Fruit fly (Drosophila melanogaster) whole organism, embryonic: Measurements from ENCODE around the gene Sfp26Ad.
A peak's percentile ranks its signal among the peaks of the same experiment; 100 is the strongest.

Experiments used
- Asciz ChIP-seq: fragments of 200-800 bp; sonication (Bioruptor generic); optimal IDR thresholded peaks from 2 replicates; lab custom pipeline; 2017; ENCODE audit warnings: missing biosample characterization, mild to moderate bottlenecking, missing genetic modification characterization, missing genetic modification reagents
- Atf3 ChIP-seq: fragments of 200-800 bp; sonication (Bioruptor generic); optimal IDR thresholded peaks from 3 replicates; lab custom pipeline; 2016; ENCODE audit warnings: missing biosample characterization, missing genetic modification characterization
- Blimp-1 ChIP-seq: fragments of 200-800 bp; sonication (Bioruptor generic); optimal IDR thresholded peaks from 3 replicates; lab custom pipeline; 2018; ENCODE audit warnings: missing biosample characterization, missing genetic modification characterization, mild to moderate bottlenecking, moderate library complexity, missing genetic modification reagents
- CG11247 ChIP-seq: fragments of 200-800 bp; sonication (Bioruptor generic); IDR thresholded peaks from 2 replicates; pipeline ENCODE4 v1.3.6; 2022; ENCODE audit warnings: missing biosample characterization, missing genetic modification characterization
- CG11504 ChIP-seq: fragments of 200-800 bp; sonication (Bioruptor generic); optimal IDR thresholded peaks from 3 replicates; lab custom pipeline; 2019; ENCODE audit warnings: missing biosample characterization, mild to moderate bottlenecking, missing genetic modification characterization, moderate library complexity
- CG13424 ChIP-seq: fragments of 200-800 bp; sonication (Bioruptor generic); optimal IDR thresholded peaks from 2 replicates; lab custom pipeline; 2019; ENCODE audit warnings: missing biosample characterization, mild to moderate bottlenecking, missing genetic modification characterization, moderate library complexity
- CG14667 ChIP-seq: fragments of 200-800 bp; sonication (Bioruptor generic); IDR thresholded peaks from 2 replicates; pipeline ENCODE4 v1.3.6; 2022; ENCODE audit warnings: missing biosample characterization, missing genetic modification characterization
- CG1602 ChIP-seq: fragments of 200-800 bp; sonication (Bioruptor generic); optimal IDR thresholded peaks from 3 replicates; lab custom pipeline; 2016; ENCODE audit warnings: missing biosample characterization, missing genetic modification characterization
- CG16815 ChIP-seq: fragments of 200-800 bp; sonication (Bioruptor generic); optimal IDR thresholded peaks from 3 replicates; lab custom pipeline; 2017; ENCODE audit warnings: missing biosample characterization, mild to moderate bottlenecking, missing genetic modification characterization
- CG3065 ChIP-seq: fragments of 200-800 bp; sonication (Bioruptor generic); optimal IDR thresholded peaks from 2 replicates; lab custom pipeline; 2016; ENCODE audit warnings: missing biosample characterization, missing genetic modification characterization
- CG31224 ChIP-seq: fragments of 200-800 bp; sonication (Bioruptor generic); IDR thresholded peaks from 2 replicates; pipeline ENCODE4 v1.3.6; 2022; ENCODE audit warnings: missing biosample characterization, missing genetic modification characterization
- CG34376 ChIP-seq: fragments of 200-800 bp; sonication (Bioruptor generic); optimal IDR thresholded peaks from 2 replicates; lab custom pipeline; 2018; ENCODE audit warnings: missing biosample characterization, mild to moderate bottlenecking, missing genetic modification characterization
- CG3847 ChIP-seq: fragments of 200-800 bp; sonication (Bioruptor generic); IDR thresholded peaks from 2 replicates; pipeline ENCODE4 v1.3.6; 2022; ENCODE audit warnings: missing biosample characterization, missing genetic modification characterization
- CG42726 ChIP-seq: fragments of 200-800 bp; sonication (Bioruptor generic); IDR thresholded peaks from 2 replicates; pipeline ENCODE4 v1.3.6; 2022; ENCODE audit warnings: missing biosample characterization, missing genetic modification characterization; ENCODE audit not compliant: partially characterized antibody
- CG4424 ChIP-seq: fragments of 200-800 bp; sonication (Bioruptor generic); optimal IDR thresholded peaks from 3 replicates; lab custom pipeline; 2016; ENCODE audit warnings: missing biosample characterization, missing genetic modification characterization
- CG6272 ChIP-seq: fragments of 200-800 bp; sonication (Bioruptor generic); IDR thresholded peaks from 2 replicates; pipeline ENCODE4 v1.3.6; 2022; ENCODE audit warnings: missing biosample characterization, missing genetic modification characterization
- CG6689 ChIP-seq: fragments of 200-800 bp; sonication (Bioruptor generic); IDR thresholded peaks from 2 replicates; pipeline ENCODE4 v1.3.6; 2022; ENCODE audit warnings: missing biosample characterization, missing genetic modification characterization
- CG8478 ChIP-seq: fragments of >200 bp; optimal IDR thresholded peaks from 2 replicates; lab custom pipeline; 2018
- CkIIα-i1 ChIP-seq: fragments of 200-800 bp; sonication (Bioruptor generic); IDR thresholded peaks from 2 replicates; pipeline ENCODE4 v1.3.6; 2022; ENCODE audit warnings: missing biosample characterization, missing genetic modification characterization
- CoRest ChIP-seq: fragments of 200-800 bp; sonication (Bioruptor generic); optimal IDR thresholded peaks from 3 replicates; lab custom pipeline; 2018; ENCODE audit warnings: missing biosample characterization, mild to moderate bottlenecking, missing genetic modification characterization, moderate library complexity
- Dip2 ChIP-seq: fragments of 200-800 bp; sonication (Bioruptor generic); IDR thresholded peaks from 2 replicates; pipeline ENCODE4 v1.3.6; 2022; ENCODE audit warnings: missing biosample characterization, missing genetic modification characterization
- Doc2 ChIP-seq: fragments of 200-800 bp; sonication (Bioruptor generic); IDR thresholded peaks from 2 replicates; pipeline ENCODE4 v1.3.6; 2022; ENCODE audit warnings: missing biosample characterization, missing genetic modification characterization
- E2f1 ChIP-seq: fragments of 200-800 bp; sonication (Bioruptor generic); IDR thresholded peaks from 2 replicates; pipeline ENCODE4 v1.3.6; 2022; ENCODE audit warnings: missing biosample characterization, missing genetic modification characterization
- E2f2 ChIP-seq: fragments of 200-800 bp; sonication (Bioruptor generic); IDR thresholded peaks from 2 replicates; pipeline ENCODE4 v1.3.6; 2022; ENCODE audit warnings: missing biosample characterization, missing genetic modification characterization
- Eip74EF ChIP-seq, 2 experiments: fragments of 200-800 bp in 1 of 2; fragments of >200 bp in 1 of 2; sonication (Bioruptor generic) in 1 of 2; optimal IDR thresholded peaks; 2 replicates each; lab custom pipeline; 2017 to 2019; ENCODE audit warnings: missing biosample characterization in 2 of 2, missing genetic modification characterization in 2 of 2, mild to moderate bottlenecking in 1 of 2, moderate library complexity in 1 of 2
- Elba2 ChIP-seq: fragments of 200-800 bp; sonication (Bioruptor generic); optimal IDR thresholded peaks from 3 replicates; lab custom pipeline; 2016; ENCODE audit warnings: missing biosample characterization, missing genetic modification characterization
- Fer2 ChIP-seq: fragments of 200-800 bp; sonication (Bioruptor generic); optimal IDR thresholded peaks from 2 replicates; lab custom pipeline; 2018; ENCODE audit warnings: missing biosample characterization, mild to moderate bottlenecking, missing genetic modification characterization, moderate library complexity
- Fer3 ChIP-seq: fragments of 200-800 bp; sonication (Bioruptor generic); optimal IDR thresholded peaks from 2 replicates; lab custom pipeline; 2018; ENCODE audit warnings: missing biosample characterization, mild to moderate bottlenecking, missing genetic modification characterization, moderate library complexity
- H15 ChIP-seq: fragments of 200-800 bp; sonication (Bioruptor generic); IDR thresholded peaks from 3 replicates; pipeline ENCODE4 v1.3.6; 2022; ENCODE audit warnings: missing biosample characterization, missing genetic modification characterization
- Hmx ChIP-seq: fragments of 200-800 bp; sonication (Bioruptor generic); optimal IDR thresholded peaks from 2 replicates; lab custom pipeline; 2016; ENCODE audit warnings: missing biosample characterization, missing genetic modification characterization
- Lpt ChIP-seq: fragments of >200 bp; optimal IDR thresholded peaks from 2 replicates; lab custom pipeline; 2018; ENCODE audit warnings: missing biosample characterization, missing genetic modification characterization
- NC2β ChIP-seq: fragments of 200-800 bp; sonication (Bioruptor generic); optimal IDR thresholded peaks from 2 replicates; lab custom pipeline; 2016; ENCODE audit warnings: missing biosample characterization, missing genetic modification characterization
- Neu2 ChIP-seq: fragments of 200-800 bp; sonication (Bioruptor generic); optimal IDR thresholded peaks from 3 replicates; lab custom pipeline; 2016; ENCODE audit warnings: missing biosample characterization, missing genetic modification characterization, borderline replicate concordance
- NfI ChIP-seq: fragments of 200-800 bp; sonication (Bioruptor generic); optimal IDR thresholded peaks from 3 replicates; lab custom pipeline; 2018; ENCODE audit warnings: missing biosample characterization, mild to moderate bottlenecking, missing genetic modification characterization, moderate library complexity
- Sry-β ChIP-seq: fragments of 200-800 bp; sonication (Bioruptor generic); optimal IDR thresholded peaks from 2 replicates; lab custom pipeline; 2018; ENCODE audit warnings: missing biosample characterization, mild to moderate bottlenecking, missing genetic modification characterization, moderate library complexity
- Usf ChIP-seq: fragments of 200-800 bp; sonication (Bioruptor generic); optimal IDR thresholded peaks from 2 replicates; lab custom pipeline; 2017; ENCODE audit warnings: missing genotype, missing biosample characterization, missing genetic modification characterization
- YL-1 ChIP-seq: fragments of 200-800 bp; sonication (Bioruptor generic); optimal IDR thresholded peaks from 3 replicates; lab custom pipeline; 2017; ENCODE audit warnings: missing biosample characterization, mild to moderate bottlenecking, missing genetic modification characterization
- aop ChIP-seq: fragments of 200-800 bp; sonication (Bioruptor generic); IDR thresholded peaks from 2 replicates; pipeline ENCODE4 v1.3.6; 2022; ENCODE audit warnings: missing biosample characterization, missing genetic modification characterization
- ap ChIP-seq: fragments of 200-800 bp; sonication (Bioruptor generic); IDR thresholded peaks from 2 replicates; pipeline ENCODE4 v1.3.6; 2022; ENCODE audit warnings: missing biosample characterization, missing genetic modification characterization
- ara ChIP-seq: fragments of 200-800 bp; sonication (Bioruptor generic); IDR thresholded peaks from 2 replicates; pipeline ENCODE4 v1.3.6; 2022; ENCODE audit warnings: missing biosample characterization, missing genetic modification characterization
- da ChIP-seq: fragments of 200-800 bp; sonication (Bioruptor generic); optimal IDR thresholded peaks from 2 replicates; lab custom pipeline; 2016; ENCODE audit warnings: missing biosample characterization, missing genetic modification characterization
- emc ChIP-seq: fragments of 200-800 bp; sonication (Bioruptor generic); optimal IDR thresholded peaks from 2 replicates; lab custom pipeline; 2016; ENCODE audit warnings: missing biosample characterization, missing genetic modification characterization
- exex ChIP-seq: fragments of 200-800 bp; sonication (Bioruptor generic); optimal IDR thresholded peaks from 4 replicates; lab custom pipeline; 2018; ENCODE audit warnings: missing biosample characterization, mild to moderate bottlenecking, missing genetic modification characterization, moderate library complexity
- fd102C ChIP-seq: fragments of 200-800 bp; sonication (Bioruptor generic); optimal IDR thresholded peaks from 2 replicates; lab custom pipeline; 2018; ENCODE audit warnings: missing biosample characterization, mild to moderate bottlenecking, missing genetic modification characterization, moderate library complexity
- lov ChIP-seq, 2 experiments: fragments of 200-800 bp in 1 of 2; fragments of >200 bp in 1 of 2; sonication (Bioruptor generic) in 1 of 2; IDR thresholded peaks in 1 of 2; optimal IDR thresholded peaks in 1 of 2; 2 replicates in 1 of 2; 3 replicates in 1 of 2; pipeline versions ENCODE4 v1.3.6 to Lab custom; 2017 to 2022; ENCODE audit warnings: missing biosample characterization in 1 of 2, missing genetic modification characterization in 1 of 2
- repo ChIP-seq: fragments of 200-800 bp; sonication (Bioruptor generic); optimal IDR thresholded peaks from 2 replicates; lab custom pipeline; 2016; ENCODE audit warnings: missing biosample characterization, missing genetic modification characterization
- sima ChIP-seq: fragments of 200-800 bp; sonication (Bioruptor generic); optimal IDR thresholded peaks from 2 replicates; lab custom pipeline; 2016; ENCODE audit warnings: missing biosample characterization, missing genetic modification characterization
- sna ChIP-seq: fragments of 200-800 bp; sonication (Bioruptor generic); IDR thresholded peaks from 2 replicates; pipeline ENCODE4 v1.3.6; 2022; ENCODE audit warnings: missing biosample characterization, missing genetic modification characterization; ENCODE audit not compliant: partially characterized antibody
- usp ChIP-seq: fragments of >200 bp; optimal IDR thresholded peaks from 2 replicates; lab custom pipeline; 2017; ENCODE audit warnings: missing biosample characterization, missing genetic modification characterization
- vfl ChIP-seq: fragments of 200-800 bp; sonication (Bioruptor generic); optimal IDR thresholded peaks from 2 replicates; lab custom pipeline; 2016; ENCODE audit warnings: missing biosample characterization, missing genetic modification characterization
- wor ChIP-seq: fragments of 200-800 bp; sonication (Bioruptor generic); IDR thresholded peaks from 2 replicates; pipeline ENCODE4 v1.3.6; 2022; ENCODE audit warnings: missing biosample characterization, missing genetic modification characterization

Gene Sfp26Ad

DNA sequence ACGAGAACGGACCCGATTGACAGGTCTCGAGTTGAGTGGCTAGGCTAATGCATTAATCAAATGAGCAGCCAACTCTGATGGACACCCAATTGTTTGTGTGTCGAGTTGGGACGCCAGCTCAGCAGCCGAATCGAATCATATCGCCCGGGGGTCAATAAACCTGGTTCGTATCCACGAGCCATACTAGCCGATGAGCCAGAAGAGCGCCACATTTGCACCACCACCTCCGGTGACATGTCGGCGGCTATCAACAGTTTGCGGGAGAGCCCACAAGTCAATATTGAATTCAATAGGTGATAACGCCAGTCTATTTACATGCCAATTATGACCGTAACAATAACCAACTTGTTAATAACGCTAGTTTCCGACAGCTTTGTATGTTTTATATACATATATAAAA lies 31.0 kb upstream of the Sfp26Ad start (continued):
- no peak for TF ChIP-seq CG14667 (GFP tag; lab: Robert Waterston, UW)
- no peak for TF ChIP-seq CG42726 (GFP tag; lab: Robert Waterston, UW)
- TF ChIP-seq exex (tag; lab: Kevin White, UChicago), result peak; percentile 31
- no peak for TF ChIP-seq Doc2
- TF ChIP-seq fd102C (GFP tag; lab: Kevin White, UChicago), result no peak
- TF ChIP-seq repo (GFP tag; lab: Kevin White, UChicago), result no peak
- no peak for TF ChIP-seq Elba2 (GFP tag; lab: Kevin White, UChicago)
- TF ChIP-seq aop, result no peak
- TF ChIP-seq YL-1 (GFP tag; lab: Kevin White, UChicago), result peak; percentile 36
- TF ChIP-seq CG16815 (GFP tag; lab: Kevin White, UChicago), result no peak
- no peak for TF ChIP-seq Sry-β (GFP tag; lab: Kevin White, UChicago)
- peak; percentile 45 for TF ChIP-seq NfI (GFP tag; lab: Kevin White, UChicago)
- peak; percentile 39; the same call in 1 of the 2 replicates for TF ChIP-seq ara (GFP tag; lab: Robert Waterston, UW)
- 0 out of 2 replicates have a peak, but pooled peaks have one; percentile 26 for TF ChIP-seq ap (GFP tag; lab: Robert Waterston, UW)
- TF ChIP-seq Blimp-1 (GFP tag; lab: Kevin White, UChicago), result peak; percentile 56
- no peak for TF ChIP-seq NC2β (GFP tag; lab: Kevin White, UChicago)
- peak; percentile 12 for TF ChIP-seq CG4424 (GFP tag; lab: Kevin White, UChicago)
- TF ChIP-seq E2f1 (GFP tag; lab: Robert Waterston, UW), result no peak
- peak; percentile 34 for TF ChIP-seq CoRest (tag; lab: Kevin White, UChicago)
- TF ChIP-seq CG11247 (GFP tag; lab: Robert Waterston, UW), result no peak
- TF ChIP-seq CG34376 (GFP tag; lab: Kevin White, UChicago), result peak; percentile 45
- TF ChIP-seq E2f2 (GFP tag; lab: Robert Waterston, UW), result no peak
- TF ChIP-seq CG1602 (GFP tag; lab: Kevin White, UChicago), result no peak
- no peak for TF ChIP-seq Atf3 (GFP tag; lab: Kevin White, UChicago)
- TF ChIP-seq Lpt (GFP tag; lab: Kevin White, UChicago), result no peak
- peak; percentile 66 for TF ChIP-seq CG13424
- no peak for TF ChIP-seq CG3847 (GFP tag; lab: Robert Waterston, UW)
- no peak for TF ChIP-seq Usf (GFP tag; lab: Kevin White, UChicago)
- TF ChIP-seq lov (optimal IDR thresholded peaks at IDR 0.05; lab: Kevin White, UChicago), result no peak
- peak; percentile 50; the same call in 1 of the 3 replicates for TF ChIP-seq lov (GFP tag; IDR thresholded peaks at IDR 0.05; lab: Robert Waterston, UW)
- TF ChIP-seq sna (GFP tag; lab: Robert Waterston, UW), result no peak
- TF ChIP-seq Neu2 (GFP tag; lab: Kevin White, UChicago), result no peak
- TF ChIP-seq Asciz (GFP tag; lab: Kevin White, UChicago), result peak; percentile 79
- peak; percentile 35 for TF ChIP-seq CG11504 (tag; lab: Kevin White, UChicago)
- TF ChIP-seq wor, result no peak
- TF ChIP-seq usp (GFP tag; lab: Kevin White, UChicago), result no peak
- no peak for TF ChIP-seq vfl (GFP tag; lab: Kevin White, UChicago)
- TF ChIP-seq Eip74EF (GFP tag; optimal IDR thresholded peaks at IDR 0.05; lab: Kevin White, UChicago), result peak in 1 of 2 experiments; percentile 27
- peak; percentile 33; the same call in 1 of the 2 replicates for TF ChIP-seq CG6689 (GFP tag; lab: Robert Waterston, UW)
- no peak for TF ChIP-seq da
- no peak for TF ChIP-seq CG8478 (lab: Kevin White, UChicago)
- TF ChIP-seq H15, result no peak
- TF ChIP-seq CG3065 (GFP tag; lab: Kevin White, UChicago), result no peak
- TF ChIP-seq Dip2 (GFP tag; lab: Robert Waterston, UW), result no peak
- no peak for TF ChIP-seq CkIIα-i1 (GFP tag; lab: Robert Waterston, UW)
- TF ChIP-seq sima, result no peak
- no peak for TF ChIP-seq CG31224 (GFP tag; lab: Robert Waterston, UW)
- TF ChIP-seq emc (GFP tag; lab: Kevin White, UChicago), result no peak
- TF ChIP-seq CG6272, result no peak
- TF ChIP-seq Fer3 (tag; lab: Kevin White, UChicago), result peak; percentile 63
- TF ChIP-seq Fer2, result peak; percentile 47
- TF ChIP-seq Hmx (GFP tag; lab: Kevin White, UChicago), result no peak
